Worm (Caenorhabditis elegans) whole organism, L2 larva: ENCODE results near the gene best-23.

Experiments
- alr-1 ChIP-seq: fragments of 150-350 bp; optimal IDR thresholded peaks from 2 replicates; lab custom pipeline; 2014; ENCODE audit warnings: missing biosample characterization, missing genetic modification characterization
- aly-2 ChIP-seq: fragments of 150-350 bp; optimal IDR thresholded peaks from 2 replicates; lab custom pipeline; 2014; ENCODE audit warnings: missing biosample characterization, missing genetic modification characterization
- ceh-82 ChIP-seq: fragments of 150-350 bp; optimal IDR thresholded peaks from 2 replicates; lab custom pipeline; 2014; ENCODE audit warnings: missing biosample characterization, missing genetic modification characterization
- elt-1 ChIP-seq: fragments of 150-350 bp; optimal IDR thresholded peaks from 2 replicates; lab custom pipeline; 2014; ENCODE audit warnings: missing biosample characterization, missing genetic modification characterization
- elt-3 ChIP-seq: sonication (generic microtip); optimal IDR thresholded peaks from 2 replicates; lab custom pipeline; 2017; ENCODE audit warnings: missing biosample characterization, missing genetic modification characterization
- fos-1 ChIP-seq: fragments of 150-350 bp; optimal IDR thresholded peaks from 2 replicates; lab custom pipeline; 2014; ENCODE audit warnings: missing biosample characterization, missing genetic modification characterization
- lin-13 ChIP-seq: fragments of 150-350 bp; optimal IDR thresholded peaks from 2 replicates; lab custom pipeline; 2014; ENCODE audit warnings: missing biosample characterization, missing genetic modification reagents, missing genetic modification characterization
- nhr-25 ChIP-seq: fragments of 150-350 bp; sonication (generic microtip); optimal IDR thresholded peaks from 3 replicates; lab custom pipeline; 2014; ENCODE audit warnings: missing biosample characterization, missing genetic modification characterization
- nhr-77 ChIP-seq: fragments of 150-350 bp; optimal IDR thresholded peaks from 2 replicates; lab custom pipeline; 2014; ENCODE audit warnings: missing biosample characterization, missing genetic modification characterization
- snpc-4 ChIP-seq: fragments of 150-350 bp; optimal IDR thresholded peaks from 2 replicates; lab custom pipeline; 2014; ENCODE audit warnings: missing biosample characterization, missing genetic modification characterization
- zag-1 ChIP-seq: fragments of 150-350 bp; optimal IDR thresholded peaks from 2 replicates; lab custom pipeline; 2014; ENCODE audit warnings: missing biosample characterization, missing genetic modification characterization
- ztf-1 ChIP-seq: fragments of 200-800 bp; sonication (Bioruptor generic); conservative IDR thresholded peaks from 2 replicates; pipeline ENCODE4 v1.3.6; 2022; ENCODE audit warnings: missing genetic modification characterization, missing compliant biosample characterization

DNA sequence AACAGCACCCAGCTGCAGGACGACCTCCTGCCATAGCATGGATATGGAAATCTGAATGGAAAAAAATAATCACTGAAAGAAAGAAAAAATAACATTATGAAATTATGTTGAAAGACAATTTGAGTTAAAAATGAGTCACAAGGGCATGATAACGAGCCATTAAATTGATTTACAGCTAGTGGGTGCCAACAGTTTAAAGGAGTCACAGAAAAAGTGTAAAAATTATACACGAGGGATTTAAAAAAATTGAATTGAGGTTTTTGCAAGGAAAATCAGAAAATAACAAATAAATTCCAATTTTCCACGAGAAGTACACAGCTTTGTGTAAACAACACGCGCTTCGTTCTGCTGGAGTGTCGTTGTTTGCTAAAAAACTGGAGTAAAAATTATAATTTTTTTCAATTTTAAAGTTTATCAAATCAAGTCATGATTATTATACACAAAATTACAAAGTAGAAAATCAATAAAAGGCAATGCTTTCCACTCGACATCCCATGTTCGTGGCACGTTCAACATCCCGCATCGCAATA, 33.5 kb downstream of the best-23 start, which contains the start of gene T01H3.3:
- TF ChIP-seq zag-1 (tag; lab: Kevin White, UChicago) (no peak), snpc-4 (tag; lab: Kevin White, UChicago) (no peak), elt-1 (tag; lab: Kevin White, UChicago) (no peak), ceh-82 (tag; lab: Kevin White, UChicago) (no peak), nhr-77 (tag; lab: Kevin White, UChicago) (no peak), alr-1 (no peak), elt-3 (no peak), fos-1 (tag; lab: Kevin White, UChicago) (no peak), nhr-25 (tag; lab: Kevin White, UChicago) (peak; percentile 31), aly-2 (tag; lab: Kevin White, UChicago) (no peak), lin-13 (GFP tag; lab: Kevin White, UChicago) (peak; percentile 44), ztf-1 (GFP tag; lab: Robert Waterston, UW) (no peak)
